Worm (Caenorhabditis elegans): ENCODE measurements around the gene hlb-1.

- TF ChIP-seq ztf-11 (tag; optimal IDR thresholded peaks at IDR 0.05) (no peak), sptf-1 (tag; optimal IDR thresholded peaks at IDR 0.05) (no peak), unc-62 (GFP tag; optimal IDR thresholded peaks at IDR 0.05) (no peak), snpc-4 (tag; optimal IDR thresholded peaks at IDR 0.05) (no peak), lin-13 (tag; optimal IDR thresholded peaks at IDR 0.05) (no peak), nhr-76 (tag; optimal IDR thresholded peaks at IDR 0.05) (no peak), pha-4 (tag; optimal IDR thresholded peaks at IDR 0.05) (no peak), zip-8 (tag; optimal IDR thresholded peaks at IDR 0.05) (no peak), nhr-12 (tag; optimal IDR thresholded peaks at IDR 0.05) (no peak), elt-3 (tag; optimal IDR thresholded peaks at IDR 0.05) (no peak)
Observed at ce11 chrX:13864191-13864590, 18.3 kb downstream of the hlb-1 start, which contains the start of gene M03B6.3.

All from whole organism, mixed stage, embryonic.